Fruit fly (Drosophila melanogaster): ENCODE data around the gene Flad1.

- TF ChIP-seq Dfd (GFP tag; optimal IDR thresholded peaks at IDR 0.05) (no peak), dsf (GFP tag; optimal IDR thresholded peaks at IDR 0.05; ENCODE audit: borderline replicate concordance) (no peak), Jra (GFP tag; optimal IDR thresholded peaks at IDR 0.05) (no peak), ey (GFP tag; optimal IDR thresholded peaks at IDR 0.05) (no peak)
Measured at dm6 chrX:12890826-12891175, 12.5 kb downstream of the Flad1 start.
